Fruit fly (Drosophila melanogaster) whole organism, embryonic: ENCODE data around the gene CG42656.

Experiments
- Bteb2 ChIP-seq: fragments of 200-800 bp; sonication (Bioruptor generic); optimal IDR thresholded peaks from 2 replicates; lab custom pipeline; 2016; ENCODE audit warnings: missing biosample characterization, missing genetic modification characterization
- CG10321 ChIP-seq: fragments of 200-800 bp; sonication (Bioruptor generic); IDR thresholded peaks from 2 replicates; pipeline ENCODE4 v1.3.6; 2022; ENCODE audit warnings: missing biosample characterization, missing genetic modification characterization
- CG10431 ChIP-seq: fragments of 200-800 bp; sonication (Bioruptor generic); optimal IDR thresholded peaks from 3 replicates; lab custom pipeline; 2018; ENCODE audit warnings: missing biosample characterization, mild to moderate bottlenecking, missing genetic modification characterization
- CG11398 ChIP-seq: fragments of 200-800 bp; sonication (Bioruptor generic); optimal IDR thresholded peaks from 2 replicates; lab custom pipeline; 2016; ENCODE audit warnings: missing biosample characterization, missing genetic modification characterization
- CG12219 ChIP-seq: fragments of 200-800 bp; sonication (Bioruptor generic); optimal IDR thresholded peaks from 3 replicates; lab custom pipeline; 2018; ENCODE audit warnings: missing biosample characterization, mild to moderate bottlenecking, missing genetic modification characterization
- CG13775 ChIP-seq: fragments of 200-800 bp; sonication (Bioruptor generic); optimal IDR thresholded peaks from 3 replicates; lab custom pipeline; 2017; ENCODE audit warnings: missing biosample characterization, mild to moderate bottlenecking, missing genetic modification characterization
- CG15073 ChIP-seq: fragments of 200-800 bp; sonication (Bioruptor generic); optimal IDR thresholded peaks from 2 replicates; lab custom pipeline; 2016; ENCODE audit warnings: missing biosample characterization, missing genetic modification characterization
- CG18619 ChIP-seq: fragments of 200-800 bp; sonication (Bioruptor generic); optimal IDR thresholded peaks from 3 replicates; lab custom pipeline; 2017; ENCODE audit warnings: missing biosample characterization, mild to moderate bottlenecking, missing genetic modification characterization
- CG2120 ChIP-seq: fragments of 200-800 bp; sonication (Bioruptor generic); optimal IDR thresholded peaks from 3 replicates; lab custom pipeline; 2016; ENCODE audit warnings: missing biosample characterization, missing genetic modification characterization
- CG3065 ChIP-seq: fragments of 200-800 bp; sonication (Bioruptor generic); optimal IDR thresholded peaks from 2 replicates; lab custom pipeline; 2016; ENCODE audit warnings: missing biosample characterization, missing genetic modification characterization
- CG32767 ChIP-seq: fragments of 200-800 bp; sonication (Bioruptor generic); IDR thresholded peaks from 2 replicates; pipeline ENCODE4 v1.3.6; 2022; ENCODE audit warnings: missing biosample characterization, missing genetic modification characterization
- CG3407 ChIP-seq: fragments of 200-800 bp; sonication (Bioruptor generic); optimal IDR thresholded peaks from 2 replicates; lab custom pipeline; 2018; ENCODE audit warnings: missing biosample characterization, mild to moderate bottlenecking, missing genetic modification characterization
- CG34376 ChIP-seq: fragments of 200-800 bp; sonication (Bioruptor generic); optimal IDR thresholded peaks from 2 replicates; lab custom pipeline; 2018; ENCODE audit warnings: missing biosample characterization, mild to moderate bottlenecking, missing genetic modification characterization
- CG3726 ChIP-seq: fragments of 200-800 bp; sonication (Bioruptor generic); IDR thresholded peaks from 3 replicates; pipeline ENCODE4, ENCODE4 v1.3.6; 2022; ENCODE audit warnings: missing biosample characterization, missing genetic modification characterization
- CG4820 ChIP-seq: fragments of 200-800 bp; sonication (Bioruptor generic); optimal IDR thresholded peaks from 3 replicates; lab custom pipeline; 2016; ENCODE audit warnings: missing biosample characterization, missing genetic modification characterization
- CG6175 ChIP-seq: fragments of 200-800 bp; sonication (Bioruptor generic); IDR thresholded peaks from 3 replicates; pipeline ENCODE4 v1.3.6; 2022; ENCODE audit warnings: missing biosample characterization, missing genetic modification characterization
- CG7271 ChIP-seq: fragments of 200-800 bp; sonication (Bioruptor generic); optimal IDR thresholded peaks from 2 replicates; lab custom pipeline; 2018; ENCODE audit warnings: missing biosample characterization, mild to moderate bottlenecking, missing genetic modification characterization, moderate library complexity
- CG7372 ChIP-seq: fragments of 200-800 bp; sonication (Bioruptor generic); IDR thresholded peaks from 2 replicates; pipeline ENCODE4 v1.3.6; 2022; ENCODE audit warnings: missing biosample characterization, missing genetic modification characterization
- Chrac-16 ChIP-seq: fragments of 200-800 bp; sonication (Bioruptor generic); optimal IDR thresholded peaks from 3 replicates; lab custom pipeline; 2016; ENCODE audit warnings: missing biosample characterization, missing genetic modification characterization
- CrebB ChIP-seq: fragments of 200-800 bp; sonication (Bioruptor generic); optimal IDR thresholded peaks from 3 replicates; lab custom pipeline; 2018; ENCODE audit warnings: missing biosample characterization, mild to moderate bottlenecking, missing genetic modification characterization
- Ets97D ChIP-seq: fragments of 200-800 bp; sonication (Bioruptor generic); optimal IDR thresholded peaks from 3 replicates; lab custom pipeline; 2016; ENCODE audit warnings: missing biosample characterization, missing genetic modification characterization
- Fer1 ChIP-seq: fragments of 200-800 bp; sonication (Bioruptor generic); optimal IDR thresholded peaks from 2 replicates; lab custom pipeline; 2017; ENCODE audit warnings: missing biosample characterization, mild to moderate bottlenecking, missing genetic modification characterization
- Hey ChIP-seq: fragments of 200-800 bp; sonication (Bioruptor generic); optimal IDR thresholded peaks from 3 replicates; lab custom pipeline; 2018; ENCODE audit warnings: missing biosample characterization, mild to moderate bottlenecking, missing genetic modification characterization
- Hr78 ChIP-seq, 2 experiments: fragments of 200-800 bp in 1 of 2; fragments of >200 bp in 1 of 2; sonication (Bioruptor generic) in 1 of 2; optimal IDR thresholded peaks; 2 replicates each; lab custom pipeline; 2017 to 2019; ENCODE audit warnings: missing biosample characterization in 2 of 2, missing genetic modification characterization in 2 of 2, mild to moderate bottlenecking in 1 of 2, moderate library complexity in 1 of 2
- MBD-R2 ChIP-seq: fragments of 200-800 bp; sonication (Bioruptor generic); IDR thresholded peaks from 2 replicates; pipeline ENCODE4 v1.3.6; 2022; ENCODE audit warnings: missing biosample characterization, missing genetic modification characterization
- MTF-1 ChIP-seq: fragments of 200-800 bp; sonication (Bioruptor generic); optimal IDR thresholded peaks from 2 replicates; lab custom pipeline; 2018; ENCODE audit warnings: missing biosample characterization, mild to moderate bottlenecking, missing genetic modification characterization, borderline replicate concordance
- Med ChIP-seq: fragments of 200-800 bp; sonication (Bioruptor generic); peaks from one replicate; lab custom pipeline; 2016; ENCODE audit warnings: missing biosample characterization, missing genetic modification characterization, mild to moderate bottlenecking, inconsistent platforms, moderate library complexity
- Mrtf ChIP-seq: fragments of 200-800 bp; sonication (Bioruptor generic); IDR thresholded peaks from 3 replicates; pipeline ENCODE4 v1.3.6; 2022; ENCODE audit warnings: missing biosample characterization, missing genetic modification characterization
- Nf-YA ChIP-seq: fragments of 200-800 bp; sonication (Bioruptor generic); IDR thresholded peaks from 2 replicates; pipeline ENCODE4 v1.3.6; 2022; ENCODE audit warnings: missing biosample characterization, missing genetic modification characterization
- Pdp1 ChIP-seq, 2 experiments: fragments of 200-800 bp; sonication (Bioruptor generic); optimal IDR thresholded peaks; 3 replicates each; lab custom pipeline; 2016; ENCODE audit warnings: missing biosample characterization in 2 of 2, missing genetic modification characterization in 2 of 2, mild to moderate bottlenecking in 1 of 2, moderate library complexity in 1 of 2
- Ptx1 ChIP-seq: fragments of 200-800 bp; sonication (Bioruptor generic); IDR thresholded peaks from 2 replicates; pipeline ENCODE4 v1.3.6; 2022; ENCODE audit warnings: missing biosample characterization, missing genetic modification characterization
- Xbp1 ChIP-seq: fragments of 200-800 bp; sonication (Bioruptor generic); optimal IDR thresholded peaks from 3 replicates; lab custom pipeline; 2016; ENCODE audit warnings: missing biosample characterization, mild to moderate bottlenecking, missing genetic modification characterization
- ap ChIP-seq: fragments of 200-800 bp; sonication (Bioruptor generic); IDR thresholded peaks from 2 replicates; pipeline ENCODE4 v1.3.6; 2022; ENCODE audit warnings: missing biosample characterization, missing genetic modification characterization
- bab2 ChIP-seq: fragments of 200-800 bp; sonication (Bioruptor generic); optimal IDR thresholded peaks from 2 replicates; lab custom pipeline; 2016; ENCODE audit warnings: missing biosample characterization, missing genetic modification characterization
- bigmax ChIP-seq: fragments of 200-800 bp; sonication (Bioruptor generic); optimal IDR thresholded peaks from 2 replicates; lab custom pipeline; 2018; ENCODE audit warnings: missing biosample characterization, mild to moderate bottlenecking, missing genetic modification characterization
- br ChIP-seq: fragments of >200 bp; optimal IDR thresholded peaks from 2 replicates; lab custom pipeline; 2017
- chn ChIP-seq: fragments of 200-800 bp; sonication (Bioruptor generic); optimal IDR thresholded peaks from 2 replicates; lab custom pipeline; 2016; ENCODE audit warnings: missing biosample characterization, missing genetic modification characterization
- en ChIP-seq: fragments of 200-800 bp; sonication (Bioruptor generic); optimal IDR thresholded peaks from 2 replicates; lab custom pipeline; 2016; ENCODE audit warnings: missing biosample characterization, missing genetic modification characterization
- exex ChIP-seq: fragments of 200-800 bp; sonication (Bioruptor generic); optimal IDR thresholded peaks from 4 replicates; lab custom pipeline; 2018; ENCODE audit warnings: missing biosample characterization, mild to moderate bottlenecking, missing genetic modification characterization, moderate library complexity
- gfzf ChIP-seq: fragments of 200-800 bp; sonication (Bioruptor generic); optimal IDR thresholded peaks from 2 replicates; lab custom pipeline; 2016; ENCODE audit warnings: missing biosample characterization, mild to moderate bottlenecking, missing genetic modification characterization, moderate library complexity
- gt ChIP-seq: fragments of 200-800 bp; sonication (Bioruptor generic); IDR thresholded peaks from 2 replicates; pipeline ENCODE4 v1.3.6; 2022; ENCODE audit warnings: missing biosample characterization, missing genetic modification characterization
- oc ChIP-seq: fragments of 200-800 bp; sonication (Bioruptor generic); optimal IDR thresholded peaks from 2 replicates; lab custom pipeline; 2018; ENCODE audit warnings: missing biosample characterization, mild to moderate bottlenecking, missing genetic modification characterization, moderate library complexity
- peb ChIP-seq: fragments of 200-800 bp; sonication (Bioruptor generic); IDR thresholded peaks from 2 replicates; pipeline ENCODE4 v1.3.6; 2022; ENCODE audit warnings: missing biosample characterization, missing genetic modification characterization
- pfk ChIP-seq: fragments of 200-800 bp; sonication (Bioruptor generic); optimal IDR thresholded peaks from 2 replicates; lab custom pipeline; 2018; ENCODE audit warnings: missing biosample characterization, mild to moderate bottlenecking, missing genetic modification characterization, moderate library complexity
- pum ChIP-seq: fragments of 200-800 bp; sonication (Bioruptor generic); optimal IDR thresholded peaks from 2 replicates; lab custom pipeline; 2016; ENCODE audit warnings: missing biosample characterization, missing genetic modification characterization
- ranshi ChIP-seq: fragments of 200-800 bp; sonication (Bioruptor generic); IDR thresholded peaks from 2 replicates; pipeline ENCODE4 v1.3.6; 2022; ENCODE audit warnings: missing biosample characterization, missing genetic modification characterization
- sens ChIP-seq: fragments of 200-800 bp; sonication (Bioruptor generic); peaks from one replicate; lab custom pipeline; 2016; ENCODE audit warnings: missing biosample characterization, missing genetic modification characterization
- tgo ChIP-seq: fragments of 200-800 bp; sonication (Bioruptor generic); IDR thresholded peaks from 3 replicates; pipeline ENCODE4 v1.3.6; 2022; ENCODE audit warnings: missing biosample characterization, missing genetic modification characterization
- tna ChIP-seq: fragments of 200-800 bp; sonication (Bioruptor generic); IDR thresholded peaks from 2 replicates; pipeline ENCODE4 v1.3.6; 2022; ENCODE audit warnings: missing biosample characterization, missing genetic modification characterization; ENCODE audit not compliant: partially characterized antibody
- unc-4 ChIP-seq: fragments of 200-800 bp; sonication (Bioruptor generic); IDR thresholded peaks from 2 replicates; pipeline ENCODE4 v1.3.6; 2022; ENCODE audit warnings: missing biosample characterization, missing genetic modification characterization; ENCODE audit not compliant: partially characterized antibody
- unpg ChIP-seq: fragments of 200-800 bp; sonication (Bioruptor generic); optimal IDR thresholded peaks from 3 replicates; lab custom pipeline; 2018; ENCODE audit warnings: missing biosample characterization, mild to moderate bottlenecking, missing genetic modification characterization, moderate library complexity
- vfl ChIP-seq: fragments of 200-800 bp; sonication (Bioruptor generic); optimal IDR thresholded peaks from 2 replicates; lab custom pipeline; 2016; ENCODE audit warnings: missing biosample characterization, missing genetic modification characterization

The CG42656 gene

DNA sequence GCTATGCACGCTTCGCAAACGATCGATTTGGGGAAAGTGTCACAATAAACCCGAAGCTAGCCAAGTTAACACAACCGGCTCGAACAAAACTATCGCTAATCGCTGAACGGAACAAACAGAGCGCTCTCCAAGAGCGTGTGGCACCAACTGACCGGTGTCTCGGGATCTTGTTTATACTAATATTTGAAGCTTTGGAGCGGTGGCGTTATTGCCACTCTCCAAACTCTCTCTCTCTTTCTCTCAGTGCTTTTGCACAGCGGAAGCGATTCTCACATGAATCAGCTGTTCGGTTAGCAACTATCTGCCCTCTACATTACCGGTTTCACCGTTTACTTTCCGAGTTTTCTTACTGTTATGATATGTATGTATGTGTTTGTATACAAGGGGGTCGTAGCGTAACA is 1.6 kb downstream of the CG42656 start (continued):
- TF ChIP-seq CG7372, result no peak
- TF ChIP-seq Xbp1 (GFP tag; lab: Kevin White, UChicago), result no peak
- no peak for TF ChIP-seq CG32767 (GFP tag; lab: Robert Waterston, UW)
- TF ChIP-seq MTF-1 (GFP tag; lab: Kevin White, UChicago), result no peak
- no peak for TF ChIP-seq ap (GFP tag; lab: Robert Waterston, UW)
- peak; percentile 6 for TF ChIP-seq exex
- no peak for TF ChIP-seq CG3726 (GFP tag; lab: Robert Waterston, UW)
- peak; percentile 3 for TF ChIP-seq CG12219 (GFP tag; lab: Kevin White, UChicago)
- TF ChIP-seq CG10321 (GFP tag; lab: Robert Waterston, UW), result no peak
- no peak for TF ChIP-seq gt
- 0 out of 3 replicates have a peak, but pooled peaks have one; percentile 60 for TF ChIP-seq CG6175 (GFP tag; lab: Robert Waterston, UW)
- peak; percentile 41 for TF ChIP-seq CG34376 (GFP tag; lab: Kevin White, UChicago)
- TF ChIP-seq Ptx1 (GFP tag; lab: Robert Waterston, UW), result no peak
- no peak for TF ChIP-seq peb (GFP tag; lab: Robert Waterston, UW)
- TF ChIP-seq Mrtf (GFP tag; lab: Robert Waterston, UW), result no peak
- TF ChIP-seq bab2 (GFP tag; lab: Kevin White, UChicago), result no peak
- no peak for TF ChIP-seq CG7271 (tag; lab: Kevin White, UChicago)
- TF ChIP-seq CG3065, result no peak
- no peak for TF ChIP-seq Nf-YA (GFP tag; lab: Robert Waterston, UW)
- no peak for TF ChIP-seq unc-4 (GFP tag; lab: Robert Waterston, UW)
- TF ChIP-seq CG10431 (GFP tag; lab: Kevin White, UChicago), result no peak
- TF ChIP-seq chn, result no peak
- no peak for TF ChIP-seq bigmax
- TF ChIP-seq en (GFP tag; lab: Kevin White, UChicago), result no peak
- TF ChIP-seq vfl (GFP tag; lab: Kevin White, UChicago), result no peak
- TF ChIP-seq ranshi (GFP tag; lab: Robert Waterston, UW), result peak; percentile 13; the same call in 1 of the 2 replicates
- no peak for TF ChIP-seq unpg (GFP tag; lab: Kevin White, UChicago)
- TF ChIP-seq CG3407, result no peak
- no peak for TF ChIP-seq oc
- TF ChIP-seq CG15073 (GFP tag; lab: Kevin White, UChicago), result no peak
- no peak for TF ChIP-seq gfzf (GFP tag; lab: Kevin White, UChicago)
- TF ChIP-seq Hr78 (GFP tag; optimal IDR thresholded peaks at IDR 0.05; lab: Kevin White, UChicago), result peak in 1 of 2 experiments; percentile 27
- TF ChIP-seq pfk (GFP tag; lab: Kevin White, UChicago), result peak; percentile 22
- TF ChIP-seq pum (GFP tag; lab: Kevin White, UChicago), result no peak
- TF ChIP-seq Chrac-16 (GFP tag; lab: Kevin White, UChicago), result no peak
- no peak for TF ChIP-seq CG4820
- TF ChIP-seq Pdp1 (GFP tag; optimal IDR thresholded peaks at IDR 0.05; lab: Kevin White, UChicago), result peak in 1 of 2 experiments; percentile 31
- no peak for TF ChIP-seq CG2120 (GFP tag; lab: Kevin White, UChicago)
- peak; percentile 75 for TF ChIP-seq Med (GFP tag; lab: Kevin White, UChicago)
- TF ChIP-seq CG18619 (GFP tag; lab: Kevin White, UChicago), result no peak
- peak; percentile 7 for TF ChIP-seq CrebB (tag; lab: Kevin White, UChicago)
- TF ChIP-seq CG13775 (GFP tag; lab: Kevin White, UChicago), result no peak
- TF ChIP-seq br (lab: Kevin White, UChicago), result no peak
- TF ChIP-seq tgo (GFP tag; lab: Robert Waterston, UW), result no peak
- no peak for TF ChIP-seq MBD-R2 (GFP tag; lab: Robert Waterston, UW)
- TF ChIP-seq sens (GFP tag; lab: Kevin White, UChicago), result no peak
- TF ChIP-seq tna, result 0 out of 2 replicates have a peak, but pooled peaks have one; percentile 41
- TF ChIP-seq Fer1, result peak; percentile 32
- no peak for TF ChIP-seq Bteb2
- no peak for TF ChIP-seq Hey
- no peak for TF ChIP-seq Ets97D (GFP tag; lab: Kevin White, UChicago)
- no peak for TF ChIP-seq CG11398 (GFP tag; lab: Kevin White, UChicago)
